Fruit fly (Drosophila melanogaster): ENCODE measurements around the gene Rpt2.

The Rpt2 gene

DNA sequence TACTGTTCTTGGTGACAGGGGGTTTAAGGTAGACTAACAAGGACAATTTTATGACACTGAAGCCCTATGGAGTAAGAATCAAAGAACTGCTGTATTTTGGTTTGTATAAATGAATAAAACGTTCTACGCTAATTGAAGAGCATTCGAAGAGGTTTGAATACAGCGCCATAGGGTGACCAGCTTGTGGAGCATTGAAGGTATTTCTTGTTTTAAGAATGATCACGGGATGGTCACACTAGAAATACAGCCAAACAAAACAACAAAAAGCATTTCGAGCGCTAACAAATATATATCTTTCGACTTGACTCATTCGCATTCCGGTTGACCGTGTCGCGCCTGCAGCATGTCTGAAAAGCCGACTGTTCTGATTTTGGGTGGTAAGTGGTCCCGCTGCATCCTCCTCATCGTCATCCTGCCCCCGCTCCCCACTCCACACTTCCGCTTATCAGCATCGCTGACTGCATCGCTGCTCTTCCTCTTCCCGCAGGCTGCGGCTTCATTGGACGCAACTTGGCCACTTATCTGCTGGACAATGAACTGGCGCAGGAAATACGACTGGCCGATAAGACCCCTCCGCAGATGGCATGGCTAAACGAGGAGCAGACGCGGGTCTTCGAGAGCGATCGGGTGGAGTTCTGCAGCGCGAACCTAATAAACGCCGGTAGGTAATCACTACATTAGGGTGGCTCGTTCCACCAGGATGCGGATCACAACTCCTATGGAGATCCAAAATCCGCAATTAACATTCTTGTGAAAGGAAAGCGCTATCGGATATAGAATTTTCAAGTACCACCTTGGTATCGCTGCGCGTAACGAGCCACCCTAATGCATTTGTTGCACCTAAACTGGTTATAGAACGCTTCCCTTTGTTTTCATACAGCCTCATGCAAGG, 2.6 kb upstream of the Rpt2 start, which contains the start of gene CG5854 (continued):
- TF ChIP-seq Hey (tag; optimal IDR thresholded peaks at IDR 0.05) (peak; percentile 24), CG10543 (GFP tag; optimal IDR thresholded peaks at IDR 0.05) (peak; percentile 34), mld (GFP tag; IDR thresholded peaks at IDR 0.05; ENCODE audit: partially characterized antibody) (0 out of 3 replicates have a peak, but pooled peaks have one; percentile 19), pb (GFP tag; optimal IDR thresholded peaks at IDR 0.05) (peak; percentile 68), CG15479 (GFP tag; optimal IDR thresholded peaks at IDR 0.05) (peak; percentile 24), CG10147 (GFP tag; optimal IDR thresholded peaks at IDR 0.05) (peak; percentile 62), CG9437 (GFP tag; optimal IDR thresholded peaks at IDR 0.05) (peak; percentile 49), HLH54F (GFP tag; optimal IDR thresholded peaks at IDR 0.05) (peak; percentile 38), D19A (tag; optimal IDR thresholded peaks at IDR 0.05) (peak; percentile 51), sd (tag; optimal IDR thresholded peaks at IDR 0.05) (peak; percentile 88), CG31388 (GFP tag; optimal IDR thresholded peaks at IDR 0.05) (no peak), CG12744 (GFP tag; optimal IDR thresholded peaks at IDR 0.05) (peak; percentile 27), Rx (GFP tag; IDR thresholded peaks at IDR 0.05) (peak; percentile 51; the same call in 1 of the 2 replicates), dati (GFP tag; IDR thresholded peaks at IDR 0.05) (peak; percentile 55; the same call in 1 of the 2 replicates), nmo (GFP tag; optimal IDR thresholded peaks at IDR 0.05) (peak; percentile 55), Opbp (GFP tag; IDR thresholded peaks at IDR 0.05; ENCODE audit: partially characterized antibody) (0 out of 3 replicates have a peak, but pooled peaks have one; percentile 6), klu (GFP tag; IDR thresholded peaks at IDR 0.05) (no peak), Jarid2 (GFP tag; optimal IDR thresholded peaks at IDR 0.05) (peak; percentile 21), CG7839 (tag; optimal IDR thresholded peaks at IDR 0.05) (peak; percentile 70), gcm2 (GFP tag; optimal IDR thresholded peaks at IDR 0.05) (peak; percentile 29), ash1 (GFP tag; optimal IDR thresholded peaks at IDR 0.05) (no peak), CG11456 (GFP tag; IDR thresholded peaks at IDR 0.05) (peak; percentile 77), dpn (GFP tag; optimal IDR thresholded peaks at IDR 0.05) (peak; percentile 54 to 85), Bgb (GFP tag; IDR thresholded peaks at IDR 0.05; ENCODE audit: partially characterized antibody) (no peak), CG11398 (GFP tag; optimal IDR thresholded peaks at IDR 0.05) (peak; percentile 34), CG12071 (GFP tag; optimal IDR thresholded peaks at IDR 0.05) (peak; percentile 75), CG3281 (GFP tag; optimal IDR thresholded peaks at IDR 0.05) (peak; percentile 79), Eip74EF (GFP tag; optimal IDR thresholded peaks at IDR 0.05) (peak in 1 of 2 experiments; percentile 53), Pdp1 (GFP tag; optimal IDR thresholded peaks at IDR 0.05) (peak; percentile 58 to 71), NC2α (GFP tag; optimal IDR thresholded peaks at IDR 0.05) (peak; percentile 68), CG6765 (GFP tag; optimal IDR thresholded peaks at IDR 0.05) (peak; percentile 67), Atf6 (GFP tag; IDR thresholded peaks at IDR 0.05) (peak; percentile 37; the same call in 1 of the 2 replicates), CG9876 (GFP tag; optimal IDR thresholded peaks at IDR 0.05) (peak; percentile 73), CG13123 (GFP tag; optimal IDR thresholded peaks at IDR 0.05) (peak; percentile 54), az2 (GFP tag; optimal IDR thresholded peaks at IDR 0.05) (peak; percentile 81), CG14050 (GFP tag; IDR thresholded peaks at IDR 0.05) (peak; percentile 35; the same call in 1 of the 3 replicates), CG8765 (GFP tag; IDR thresholded peaks at IDR 0.05) (no peak), tup (GFP tag; optimal IDR thresholded peaks at IDR 0.05) (peak; percentile 62), sna (GFP tag; IDR thresholded peaks at IDR 0.05; ENCODE audit: partially characterized antibody) (no peak; the same call in 1 of the 2 replicates), YL-1 (GFP tag; optimal IDR thresholded peaks at IDR 0.05) (peak; percentile 65), Ets97D (GFP tag; optimal IDR thresholded peaks at IDR 0.05) (peak; percentile 60), CG15696 (tag; optimal IDR thresholded peaks at IDR 0.05) (peak; percentile 22), CG9215 (GFP tag; IDR thresholded peaks at IDR 0.05) (0 out of 2 replicates have a peak, but pooled peaks have one; percentile 12), Kr (GFP tag; optimal IDR thresholded peaks at IDR 0.05) (no peak), Camta (GFP tag; optimal IDR thresholded peaks at IDR 0.05) (peak; percentile 68), Taf1 (GFP tag; IDR thresholded peaks at IDR 0.05) (0 out of 2 replicates have a peak, but pooled peaks have one; percentile 16), CG2116 (GFP tag; optimal IDR thresholded peaks at IDR 0.05) (peak; percentile 21)

All from whole organism, embryonic.